Fruit fly (Drosophila melanogaster) whole organism, embryonic: ENCODE measurements around the gene CG7135.

Source experiments
- Ada2b ChIP-seq: fragments of 200-800 bp; sonication (Bioruptor generic); IDR thresholded peaks from 2 replicates; pipeline ENCODE4 v1.3.6; 2022; ENCODE audit warnings: missing biosample characterization, missing genetic modification characterization
- Blimp-1 ChIP-seq: fragments of 200-800 bp; sonication (Bioruptor generic); optimal IDR thresholded peaks from 3 replicates; lab custom pipeline; 2018; ENCODE audit warnings: missing biosample characterization, missing genetic modification characterization, mild to moderate bottlenecking, moderate library complexity, missing genetic modification reagents
- CG10147 ChIP-seq: fragments of 200-800 bp; sonication (Bioruptor generic); optimal IDR thresholded peaks from 2 replicates; lab custom pipeline; 2019; ENCODE audit warnings: missing biosample characterization, mild to moderate bottlenecking, missing genetic modification characterization, moderate library complexity
- CG11456 ChIP-seq: fragments of 200-800 bp; sonication (Bioruptor generic); IDR thresholded peaks from 3 replicates; pipeline ENCODE4 v1.3.6; 2022; ENCODE audit warnings: missing biosample characterization, missing genetic modification characterization
- CG11504 ChIP-seq: fragments of 200-800 bp; sonication (Bioruptor generic); optimal IDR thresholded peaks from 3 replicates; lab custom pipeline; 2019; ENCODE audit warnings: missing biosample characterization, mild to moderate bottlenecking, missing genetic modification characterization, moderate library complexity
- CG11695 ChIP-seq: fragments of 200-800 bp; sonication (Bioruptor generic); IDR thresholded peaks from 3 replicates; pipeline ENCODE4 v1.3.6; 2022; ENCODE audit warnings: missing biosample characterization, missing genetic modification characterization
- CG11696 ChIP-seq: fragments of 200-800 bp; sonication (Bioruptor generic); IDR thresholded peaks from 2 replicates; pipeline ENCODE4 v1.3.6; 2022; ENCODE audit warnings: missing biosample characterization, missing genetic modification characterization
- CG12391 ChIP-seq: fragments of 200-800 bp; sonication (Bioruptor generic); optimal IDR thresholded peaks from 3 replicates; lab custom pipeline; 2018; ENCODE audit warnings: missing biosample characterization, mild to moderate bottlenecking, missing genetic modification characterization, moderate library complexity
- CG14860 ChIP-seq: fragments of 200-800 bp; sonication (Bioruptor generic); IDR thresholded peaks from 3 replicates; pipeline ENCODE4 v1.3.6; 2022; ENCODE audit warnings: missing biosample characterization, missing genetic modification characterization; ENCODE audit not compliant: partially characterized antibody
- CG14965 ChIP-seq: fragments of 200-800 bp; sonication (Bioruptor generic); optimal IDR thresholded peaks from 2 replicates; lab custom pipeline; 2016; ENCODE audit warnings: missing biosample characterization, missing genetic modification characterization, borderline replicate concordance
- CG17385 ChIP-seq: fragments of 200-800 bp; sonication (Bioruptor generic); optimal IDR thresholded peaks from 3 replicates; lab custom pipeline; 2018; ENCODE audit warnings: missing biosample characterization, mild to moderate bottlenecking, missing genetic modification characterization
- CG18262 ChIP-seq: fragments of 200-800 bp; optimal IDR thresholded peaks from 3 replicates; lab custom pipeline; 2019; ENCODE audit warnings: missing biosample characterization, mild to moderate bottlenecking, missing genetic modification characterization, moderate library complexity
- CG1832 ChIP-seq: fragments of 200-800 bp; sonication (Bioruptor generic); optimal IDR thresholded peaks from 2 replicates; lab custom pipeline; 2017; ENCODE audit warnings: missing biosample characterization, mild to moderate bottlenecking, missing genetic modification characterization, inconsistent platforms
- CG2116 ChIP-seq: fragments of 200-800 bp; sonication (Bioruptor generic); optimal IDR thresholded peaks from 3 replicates; lab custom pipeline; 2018; ENCODE audit warnings: missing biosample characterization, mild to moderate bottlenecking, missing genetic modification characterization
- CG2129 ChIP-seq: fragments of 200-800 bp; sonication (Bioruptor generic); IDR thresholded peaks from 2 replicates; pipeline ENCODE4 v1.3.6; 2022; ENCODE audit warnings: missing biosample characterization, missing genetic modification characterization; ENCODE audit not compliant: partially characterized antibody
- CG32767 ChIP-seq: fragments of 200-800 bp; sonication (Bioruptor generic); IDR thresholded peaks from 2 replicates; pipeline ENCODE4 v1.3.6; 2022; ENCODE audit warnings: missing biosample characterization, missing genetic modification characterization
- CG33557 ChIP-seq: fragments of 200-800 bp; sonication (Bioruptor generic); optimal IDR thresholded peaks from 2 replicates; lab custom pipeline; 2019; ENCODE audit warnings: missing biosample characterization, mild to moderate bottlenecking, missing genetic modification characterization, moderate library complexity
- CG42726 ChIP-seq: fragments of 200-800 bp; sonication (Bioruptor generic); IDR thresholded peaks from 2 replicates; pipeline ENCODE4 v1.3.6; 2022; ENCODE audit warnings: missing biosample characterization, missing genetic modification characterization; ENCODE audit not compliant: partially characterized antibody
- CG5245 ChIP-seq: fragments of 200-800 bp; sonication (Bioruptor generic); optimal IDR thresholded peaks from 3 replicates; lab custom pipeline; 2016; ENCODE audit warnings: missing biosample characterization, missing genetic modification characterization
- CG7963 ChIP-seq: fragments of 200-800 bp; sonication (Bioruptor generic); IDR thresholded peaks from 3 replicates; pipeline ENCODE4 v1.3.6; 2022; ENCODE audit warnings: missing biosample characterization, missing genetic modification characterization; ENCODE audit not compliant: partially characterized antibody
- CG7987 ChIP-seq: fragments of 200-800 bp; sonication (Bioruptor generic); optimal IDR thresholded peaks from 2 replicates; lab custom pipeline; 2018; ENCODE audit warnings: missing biosample characterization, mild to moderate bottlenecking, missing genetic modification characterization, moderate library complexity
- HLH54F ChIP-seq: fragments of 200-800 bp; sonication (Bioruptor generic); optimal IDR thresholded peaks from 3 replicates; lab custom pipeline; 2016; ENCODE audit warnings: missing biosample characterization, missing genetic modification characterization
- Hmr ChIP-seq: fragments of 200-800 bp; sonication (Bioruptor generic); optimal IDR thresholded peaks from 3 replicates; lab custom pipeline; 2017; ENCODE audit warnings: mild to moderate bottlenecking, missing biosample characterization, missing genetic modification reagents, missing genetic modification characterization
- Meics ChIP-seq: fragments of 200-800 bp; sonication (Bioruptor generic); optimal IDR thresholded peaks from 2 replicates; lab custom pipeline; 2017; ENCODE audit warnings: missing biosample characterization, mild to moderate bottlenecking, missing genetic modification characterization
- Neu2 ChIP-seq: fragments of 200-800 bp; sonication (Bioruptor generic); optimal IDR thresholded peaks from 3 replicates; lab custom pipeline; 2016; ENCODE audit warnings: missing biosample characterization, missing genetic modification characterization, borderline replicate concordance
- Ravus ChIP-seq: fragments of 200-800 bp; sonication (Bioruptor generic); IDR thresholded peaks from 2 replicates; pipeline ENCODE4 v1.3.6; 2022; ENCODE audit warnings: missing biosample characterization, missing genetic modification characterization
- Scr ChIP-seq: fragments of 200-800 bp; sonication (Bioruptor generic); IDR thresholded peaks from 2 replicates; pipeline ENCODE4 v1.3.6; 2022; ENCODE audit warnings: missing biosample characterization, missing genetic modification characterization; ENCODE audit not compliant: partially characterized antibody
- Sin3A ChIP-seq: fragments of >200 bp; optimal IDR thresholded peaks from 2 replicates; lab custom pipeline; 2018
- Taf1 ChIP-seq: fragments of 200-800 bp; sonication (Bioruptor generic); IDR thresholded peaks from 2 replicates; pipeline ENCODE4 v1.3.6; 2022; ENCODE audit warnings: missing biosample characterization, missing genetic modification characterization
- bbx ChIP-seq: fragments of 200-800 bp; sonication (Bioruptor generic); IDR thresholded peaks from 2 replicates; pipeline ENCODE4 v1.3.6; 2022; ENCODE audit warnings: missing biosample characterization, missing genetic modification characterization; ENCODE audit not compliant: partially characterized antibody
- bowl ChIP-seq: fragments of 200-800 bp; sonication (Bioruptor generic); IDR thresholded peaks from 2 replicates; pipeline ENCODE4 v1.3.6; 2022; ENCODE audit warnings: missing biosample characterization, missing genetic modification characterization
- caup ChIP-seq: fragments of 200-800 bp; sonication (Bioruptor generic); optimal IDR thresholded peaks from 3 replicates; lab custom pipeline; 2017; ENCODE audit warnings: missing biosample characterization, mild to moderate bottlenecking, missing genetic modification characterization, moderate library complexity; ENCODE audit not compliant: severe bottlenecking
- esg ChIP-seq: fragments of 200-800 bp; sonication (Bioruptor generic); conservative IDR thresholded peaks from 2 replicates; pipeline ENCODE4 v1.3.6; 2022; ENCODE audit warnings: missing biosample characterization, missing genetic modification characterization
- fd102C ChIP-seq: fragments of 200-800 bp; sonication (Bioruptor generic); optimal IDR thresholded peaks from 2 replicates; lab custom pipeline; 2018; ENCODE audit warnings: missing biosample characterization, mild to moderate bottlenecking, missing genetic modification characterization, moderate library complexity
- fru ChIP-seq: fragments of >200 bp; optimal IDR thresholded peaks from 2 replicates; lab custom pipeline; 2017
- hkb ChIP-seq, 2 experiments: fragments of 200-800 bp in 1 of 2; fragments of >200 bp in 1 of 2; sonication (Bioruptor generic) in 1 of 2; IDR thresholded peaks in 1 of 2; optimal IDR thresholded peaks in 1 of 2; 2 replicates each; pipeline versions ENCODE4 v1.3.6 to Lab custom; 2017 to 2022; ENCODE audit warnings: missing biosample characterization in 1 of 2, missing genetic modification characterization in 1 of 2
- inv ChIP-seq: fragments of 200-800 bp; sonication (Bioruptor generic); IDR thresholded peaks from 2 replicates; pipeline ENCODE4 v1.3.6; 2022; ENCODE audit warnings: missing biosample characterization, missing genetic modification characterization; ENCODE audit not compliant: partially characterized antibody
- lmd ChIP-seq: fragments of 200-800 bp; sonication (Bioruptor generic); IDR thresholded peaks from 2 replicates; pipeline ENCODE4 v1.3.6; 2022; ENCODE audit warnings: missing biosample characterization, missing genetic modification characterization
- lola ChIP-seq, 3 experiments: fragments of >200 bp in 2 of 3; fragments of 200-800 bp in 1 of 3; sonication (Bioruptor generic) in 1 of 3; optimal IDR thresholded peaks; 2 replicates each; lab custom pipeline; 2017 to 2019; ENCODE audit warnings: missing biosample characterization in 3 of 3, missing genetic modification characterization in 3 of 3, mild to moderate bottlenecking in 1 of 3, moderate library complexity in 1 of 3
- oc ChIP-seq: fragments of 200-800 bp; sonication (Bioruptor generic); optimal IDR thresholded peaks from 2 replicates; lab custom pipeline; 2018; ENCODE audit warnings: missing biosample characterization, mild to moderate bottlenecking, missing genetic modification characterization, moderate library complexity
- pan ChIP-seq, 4 experiments: fragments of >200 bp in 3 of 4; fragments of 200-800 bp in 1 of 4; sonication (Bioruptor generic) in 1 of 4; optimal IDR thresholded peaks in 3 of 4; IDR thresholded peaks in 1 of 4; 2 replicates each; pipeline versions ENCODE4 v1.3.6 to Lab custom; 2017 to 2022; ENCODE audit warnings: missing biosample characterization in 2 of 4, missing genetic modification characterization in 2 of 4, mixed read lengths in 1 of 4
- row ChIP-seq: fragments of 200-800 bp; sonication (Bioruptor generic); IDR thresholded peaks from 3 replicates; pipeline ENCODE4 v1.3.6; 2022; ENCODE audit warnings: missing biosample characterization, missing genetic modification characterization
- run ChIP-seq: fragments of 200-800 bp; sonication (Bioruptor generic); optimal IDR thresholded peaks from 3 replicates; lab custom pipeline; 2018; ENCODE audit warnings: missing biosample characterization, mild to moderate bottlenecking, missing genetic modification characterization
- sim ChIP-seq: fragments of 200-800 bp; sonication (Bioruptor generic); IDR thresholded peaks from 2 replicates; pipeline ENCODE4 v1.3.6; 2022; ENCODE audit warnings: missing biosample characterization, missing genetic modification characterization
- slp2 ChIP-seq: fragments of 200-800 bp; sonication (Bioruptor generic); optimal IDR thresholded peaks from 2 replicates; lab custom pipeline; 2016; ENCODE audit warnings: missing biosample characterization, missing genetic modification characterization
- sna ChIP-seq: fragments of 200-800 bp; sonication (Bioruptor generic); IDR thresholded peaks from 2 replicates; pipeline ENCODE4 v1.3.6; 2022; ENCODE audit warnings: missing biosample characterization, missing genetic modification characterization; ENCODE audit not compliant: partially characterized antibody
- sob ChIP-seq: fragments of 200-800 bp; sonication (Bioruptor generic); IDR thresholded peaks from 2 replicates; pipeline ENCODE4 v1.3.6; 2022; ENCODE audit warnings: missing biosample characterization, missing genetic modification characterization
- sqz ChIP-seq: fragments of 200-800 bp; sonication (Bioruptor generic); optimal IDR thresholded peaks from 3 replicates; lab custom pipeline; 2018; ENCODE audit warnings: missing biosample characterization, mild to moderate bottlenecking, missing genetic modification characterization
- vfl ChIP-seq: fragments of 200-800 bp; sonication (Bioruptor generic); optimal IDR thresholded peaks from 2 replicates; lab custom pipeline; 2016; ENCODE audit warnings: missing biosample characterization, missing genetic modification characterization

The CG7135 gene

dm6 chrX:18090333-18090732, 13.1 kb upstream of the CG7135 start, which contains the start of gene Swt1 (continued):
- peak; percentile 63 for TF ChIP-seq CG2129 (GFP tag; lab: Robert Waterston, UW)
- TF ChIP-seq CG12391 (tag; lab: Kevin White, UChicago), result peak; percentile 30
- TF ChIP-seq pan (optimal IDR thresholded peaks at IDR 0.05; lab: Kevin White, UChicago), result no peak
- TF ChIP-seq pan (GFP tag; optimal IDR thresholded peaks at IDR 0.05 in 1 of 2, IDR thresholded peaks at IDR 0.05 in 1 of 2), result no peak
- no peak for TF ChIP-seq bowl (GFP tag; lab: Robert Waterston, UW)
- TF ChIP-seq CG7987, result no peak
- peak; percentile 92 for TF ChIP-seq bbx
- TF ChIP-seq CG11504 (tag; lab: Kevin White, UChicago), result peak; percentile 30
- TF ChIP-seq CG32767 (GFP tag; lab: Robert Waterston, UW), result no peak
- peak; percentile 87 for TF ChIP-seq inv (GFP tag; lab: Robert Waterston, UW)
- TF ChIP-seq CG33557 (GFP tag; lab: Kevin White, UChicago), result no peak
- no peak for TF ChIP-seq vfl (GFP tag; lab: Kevin White, UChicago)
- no peak for TF ChIP-seq CG14965 (GFP tag; lab: Kevin White, UChicago)
- no peak for TF ChIP-seq Ravus (GFP tag; lab: Robert Waterston, UW)
- TF ChIP-seq slp2, result no peak
- TF ChIP-seq CG1832, result no peak
- TF ChIP-seq Meics (GFP tag; lab: Kevin White, UChicago), result no peak
- no peak for TF ChIP-seq CG18262 (tag; lab: Kevin White, UChicago)
- no peak for TF ChIP-seq CG11695 (GFP tag; lab: Robert Waterston, UW)
- no peak for TF ChIP-seq Taf1 (GFP tag; lab: Robert Waterston, UW)
- peak; percentile 39 for TF ChIP-seq CG2116 (GFP tag; lab: Kevin White, UChicago)
- no peak for TF ChIP-seq caup (GFP tag; lab: Kevin White, UChicago)
- TF ChIP-seq run (tag; lab: Kevin White, UChicago), result no peak
- TF ChIP-seq lola (GFP tag; optimal IDR thresholded peaks at IDR 0.05; lab: Kevin White, UChicago), result no peak
- TF ChIP-seq sna (GFP tag; lab: Robert Waterston, UW), result peak; percentile 89
- no peak for TF ChIP-seq hkb (optimal IDR thresholded peaks at IDR 0.05; lab: Kevin White, UChicago)
- peak; percentile 7; the same call in 1 of the 2 replicates for TF ChIP-seq hkb (GFP tag; IDR thresholded peaks at IDR 0.05; lab: Robert Waterston, UW)
- no peak for TF ChIP-seq sob
- peak; percentile 92 for TF ChIP-seq Scr (GFP tag; lab: Robert Waterston, UW)
- TF ChIP-seq CG11696 (GFP tag; lab: Robert Waterston, UW), result no peak
- no peak for TF ChIP-seq sim
- TF ChIP-seq CG14860, result peak; percentile 89
- peak; percentile 72 for TF ChIP-seq row
- TF ChIP-seq CG7963 (GFP tag; lab: Robert Waterston, UW), result peak; percentile 86
- TF ChIP-seq sqz (GFP tag; lab: Kevin White, UChicago), result no peak
- TF ChIP-seq CG11456 (GFP tag; lab: Robert Waterston, UW), result no peak
- TF ChIP-seq CG17385 (GFP tag; lab: Kevin White, UChicago), result no peak
- TF ChIP-seq esg (GFP tag; lab: Robert Waterston, UW), result no peak
- no peak for TF ChIP-seq Sin3A (lab: Kevin White, UChicago)
- no peak for TF ChIP-seq CG10147
- TF ChIP-seq HLH54F, result no peak
- no peak for TF ChIP-seq lmd (GFP tag; lab: Robert Waterston, UW)
- no peak for TF ChIP-seq oc
- TF ChIP-seq fd102C (GFP tag; lab: Kevin White, UChicago), result no peak
- TF ChIP-seq Ada2b (GFP tag; lab: Robert Waterston, UW), result no peak
- peak; percentile 13 for TF ChIP-seq Hmr (GFP tag; lab: Kevin White, UChicago)
- no peak for TF ChIP-seq CG5245 (GFP tag; lab: Kevin White, UChicago)
- TF ChIP-seq fru (lab: Kevin White, UChicago), result no peak
- TF ChIP-seq Neu2, result no peak
- TF ChIP-seq Blimp-1, result no peak
- peak; percentile 85; the same call in 1 of the 2 replicates for TF ChIP-seq CG42726 (GFP tag; lab: Robert Waterston, UW)
